Fruit fly (Drosophila melanogaster): ENCODE results near the gene CG32523.
A peak's percentile ranks its signal among the peaks of the same experiment; 100 is the strongest.

Gene CG32523

dm6 chrX:21241796-21242208 lies 24.1 kb downstream of the CG32523 start (continued):
- TF ChIP-seq CG33557 (GFP tag; optimal IDR thresholded peaks at IDR 0.05) (peak; percentile 71), Doc3 (GFP tag; IDR thresholded peaks at IDR 0.05; ENCODE audit: partially characterized antibody) (no peak), Doc2 (GFP tag; IDR thresholded peaks at IDR 0.05) (no peak), CG12236 (GFP tag; optimal IDR thresholded peaks at IDR 0.05) (peak; percentile 55), CG7928 (GFP tag; optimal IDR thresholded peaks at IDR 0.05) (no peak), lab (GFP tag; optimal IDR thresholded peaks at IDR 0.05) (peak; percentile 57), CG12104 (GFP tag; optimal IDR thresholded peaks at IDR 0.05) (peak; percentile 23), zen (tag; optimal IDR thresholded peaks at IDR 0.05) (no peak), CG7963 (GFP tag; IDR thresholded peaks at IDR 0.05; ENCODE audit: partially characterized antibody) (no peak), Elba2 (GFP tag; optimal IDR thresholded peaks at IDR 0.05) (no peak), CG4424 (GFP tag; optimal IDR thresholded peaks at IDR 0.05) (peak; percentile 53), lmd (GFP tag; IDR thresholded peaks at IDR 0.05) (no peak), D (optimal IDR thresholded peaks at IDR 0.05) (no peak), D (GFP tag; optimal IDR thresholded peaks at IDR 0.05) (peak; percentile 51), CG18619 (GFP tag; optimal IDR thresholded peaks at IDR 0.05) (peak; percentile 40), CG1024 (GFP tag; IDR thresholded peaks at IDR 0.05) (0 out of 2 replicates have a peak, but pooled peaks have one; percentile 34), ham (GFP tag; IDR thresholded peaks at IDR 0.05) (no peak; the same call in 1 of the 2 replicates), H2.0 (GFP tag; IDR thresholded peaks at IDR 0.05) (no peak), run (tag; optimal IDR thresholded peaks at IDR 0.05) (no peak), nau (GFP tag; optimal IDR thresholded peaks at IDR 0.05) (peak; percentile 33), CG13894 (tag; optimal IDR thresholded peaks at IDR 0.05) (no peak), luna (GFP tag; optimal IDR thresholded peaks at IDR 0.05) (no peak), insv (GFP tag; optimal IDR thresholded peaks at IDR 0.05) (no peak), dati (GFP tag; IDR thresholded peaks at IDR 0.05) (no peak), Dp (GFP tag; optimal IDR thresholded peaks at IDR 0.05) (no peak), pfk (GFP tag; optimal IDR thresholded peaks at IDR 0.05) (no peak), Hey (tag; optimal IDR thresholded peaks at IDR 0.05) (peak; percentile 57), pb (GFP tag; optimal IDR thresholded peaks at IDR 0.05) (no peak), Bgb (GFP tag; IDR thresholded peaks at IDR 0.05; ENCODE audit: partially characterized antibody) (no peak), croc (GFP tag; conservative IDR thresholded peaks at IDR 0.05) (no peak), dan (GFP tag; IDR thresholded peaks at IDR 0.05) (no peak), otp (GFP tag; IDR thresholded peaks at IDR 0.05) (no peak), toy (GFP tag; IDR thresholded peaks at IDR 0.05) (no peak), grn (GFP tag; optimal IDR thresholded peaks at IDR 0.05) (peak; percentile 39), CG18476 (GFP tag; optimal IDR thresholded peaks at IDR 0.05) (no peak), Gug (GFP tag; IDR thresholded peaks at IDR 0.05) (no peak), CrebB (tag; optimal IDR thresholded peaks at IDR 0.05) (peak; percentile 59), CG15073 (GFP tag; optimal IDR thresholded peaks at IDR 0.05) (no peak), CG34376 (GFP tag; optimal IDR thresholded peaks at IDR 0.05) (peak; percentile 11), NC2β (GFP tag; optimal IDR thresholded peaks at IDR 0.05) (peak; percentile 38), Nf-YB (GFP tag; optimal IDR thresholded peaks at IDR 0.05) (peak; percentile 9), Lhr (GFP tag; optimal IDR thresholded peaks at IDR 0.05) (peak; percentile 58), Med (GFP tag) (peak; percentile 92), Drgx (GFP tag; IDR thresholded peaks at IDR 0.05) (no peak), row (GFP tag; IDR thresholded peaks at IDR 0.05) (peak; percentile 39; the same call in 1 of the 3 replicates), CoRest (tag; optimal IDR thresholded peaks at IDR 0.05) (peak; percentile 57), D19B (GFP tag; optimal IDR thresholded peaks at IDR 0.05) (no peak), CkIIα-i1 (GFP tag; IDR thresholded peaks at IDR 0.05) (no peak), CG7745 (tag; optimal IDR thresholded peaks at IDR 0.05) (no peak), sima (GFP tag; optimal IDR thresholded peaks at IDR 0.05) (peak; percentile 9), pum (GFP tag; optimal IDR thresholded peaks at IDR 0.05) (no peak), tna (GFP tag; IDR thresholded peaks at IDR 0.05; ENCODE audit: partially characterized antibody) (no peak)

Measured in whole organism, embryonic.